Worm (Caenorhabditis elegans): ENCODE measurements around the gene C44H9.4.

The C44H9.4 gene

DNA sequence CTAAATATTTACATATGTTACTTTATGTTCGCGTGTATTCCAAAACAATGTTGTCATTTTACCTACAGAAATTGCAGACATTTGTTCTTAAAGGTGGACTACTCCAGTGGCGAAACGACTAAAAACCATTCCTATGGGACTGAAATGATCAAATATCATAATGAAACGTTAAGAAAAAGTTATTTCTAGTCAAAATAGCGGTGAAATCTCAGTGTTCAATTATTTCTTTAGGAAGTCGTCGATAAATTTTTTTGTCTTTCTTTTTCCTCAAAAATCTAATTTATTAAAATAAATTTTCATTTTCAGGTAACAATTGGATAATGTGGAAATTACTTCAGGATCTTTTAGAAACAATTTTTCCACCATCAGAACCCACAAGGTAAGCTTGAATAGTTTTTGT, at the start of gene C44H9.4:
TSS of gene C44H9.4 (plus strand) at position 301 of the 400 bp plus-strand sequence.
- no peak for TF ChIP-seq nhr-237 (tag; optimal IDR thresholded peaks at IDR 0.05)
- TF ChIP-seq jun-1 (tag; optimal IDR thresholded peaks at IDR 0.05), result no peak
- no peak for TF ChIP-seq lin-39 (tag; optimal IDR thresholded peaks at IDR 0.05)
- no peak for TF ChIP-seq fos-1 (tag; optimal IDR thresholded peaks at IDR 0.05)
- TF ChIP-seq lin-15B (tag; optimal IDR thresholded peaks at IDR 0.05), result no peak
- TF ChIP-seq ztf-4 (tag; optimal IDR thresholded peaks at IDR 0.05), result no peak
- TF ChIP-seq sea-2 (GFP tag; optimal IDR thresholded peaks at IDR 0.05), result no peak

DNA sequence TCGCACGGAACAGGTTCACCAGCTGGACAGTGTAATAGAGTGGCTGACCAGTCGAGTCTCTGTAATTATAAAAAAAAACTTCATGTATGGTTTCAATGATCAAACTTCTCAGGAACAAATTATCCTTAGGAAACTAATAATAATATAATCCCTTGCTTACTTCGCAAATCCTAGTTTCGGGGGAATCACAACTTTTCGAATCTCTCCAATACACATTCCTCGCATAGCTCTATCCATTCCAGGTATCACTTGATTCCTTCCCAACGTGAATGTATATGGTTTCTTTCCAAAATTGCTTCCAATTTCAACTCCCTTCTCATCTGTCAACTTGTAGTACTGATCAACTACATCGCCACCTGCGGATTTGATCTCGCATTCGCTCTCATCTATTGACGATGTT, 49.1 kb upstream of the C44H9.4 start:
- TF ChIP-seq ceh-28 (tag; optimal IDR thresholded peaks at IDR 0.05), result no peak
- no peak for TF ChIP-seq ceh-82 (tag; optimal IDR thresholded peaks at IDR 0.05)
- TF ChIP-seq nhr-43 (tag; optimal IDR thresholded peaks at IDR 0.05; ENCODE audit: poor library complexity, severe bottlenecking), result no peak
- no peak for TF ChIP-seq hmg-11 (tag; optimal IDR thresholded peaks at IDR 0.05)
- no peak for TF ChIP-seq jun-1 (tag; optimal IDR thresholded peaks at IDR 0.05)
- no peak for TF ChIP-seq ztf-4 (tag; optimal IDR thresholded peaks at IDR 0.05)
- no peak for TF ChIP-seq snpc-4 (tag; optimal IDR thresholded peaks at IDR 0.05)
- TF ChIP-seq nhr-77 (tag; optimal IDR thresholded peaks at IDR 0.05), result no peak
- no peak for TF ChIP-seq fos-1 (tag; optimal IDR thresholded peaks at IDR 0.05)
- TF ChIP-seq ceh-9 (tag; optimal IDR thresholded peaks at IDR 0.05), result no peak
- TF ChIP-seq nhr-23 (tag; optimal IDR thresholded peaks at IDR 0.05), result no peak
- TF ChIP-seq nhr-67 (tag; optimal IDR thresholded peaks at IDR 0.05), result no peak
- no peak for TF ChIP-seq eor-1 (tag; optimal IDR thresholded peaks at IDR 0.05)

DNA sequence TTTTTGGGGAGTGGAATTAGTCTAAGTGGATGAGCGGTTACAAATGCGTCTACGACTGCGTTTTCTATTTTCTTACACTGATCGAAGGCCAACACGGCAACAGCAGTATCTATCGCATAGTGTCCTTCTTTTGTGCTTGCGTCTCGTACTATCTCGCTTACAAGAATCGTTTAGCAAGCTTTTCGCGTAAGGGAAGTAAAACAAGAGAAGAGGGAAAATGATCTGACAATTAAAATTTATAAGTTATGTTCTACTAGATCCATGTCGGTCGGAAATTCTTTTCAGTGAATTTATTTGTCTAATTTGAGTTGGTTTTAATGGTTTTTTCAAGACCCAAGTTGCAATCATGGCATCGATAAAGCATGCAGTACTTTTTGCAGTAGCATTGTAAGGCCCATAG, 48.5 kb upstream of the C44H9.4 start, which contains the start of gene fkb-4:
TSS of gene fkb-4 (minus strand) at position 101 of the 400 bp plus-strand sequence.
- peak; percentile 44 for TF ChIP-seq nhr-25 (tag; optimal IDR thresholded peaks at IDR 0.05)
- no peak for TF ChIP-seq unc-39 (tag; optimal IDR thresholded peaks at IDR 0.05)

DNA sequence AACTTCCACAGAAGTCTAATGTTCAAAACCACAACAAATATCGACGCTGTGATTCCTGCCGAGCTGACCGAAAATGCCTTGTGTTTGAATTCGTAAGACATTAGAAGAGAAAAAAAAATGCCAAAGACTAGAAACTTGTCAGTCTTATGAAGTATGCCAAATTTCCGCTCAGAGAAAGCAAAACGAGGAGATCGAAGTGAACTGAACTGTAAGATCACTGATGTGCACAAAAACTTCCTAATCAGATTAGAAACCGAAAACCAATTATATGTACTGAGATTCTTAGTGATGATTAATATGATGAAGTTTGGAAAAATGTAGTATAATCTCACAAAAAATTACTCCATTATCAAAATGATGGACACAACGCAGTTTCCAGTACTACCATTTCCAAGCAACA, 47.0 kb upstream of the C44H9.4 start, which contains the start of gene srbc-44:
TSS of gene srbc-44 (minus strand) at position 101 of the 400 bp plus-strand sequence.
- TF ChIP-seq unc-39 (tag; optimal IDR thresholded peaks at IDR 0.05), result no peak
- no peak for TF ChIP-seq unc-62 (GFP tag; optimal IDR thresholded peaks at IDR 0.05)
- TF ChIP-seq nhr-25 (tag; optimal IDR thresholded peaks at IDR 0.05), result no peak
- TF ChIP-seq fos-1 (tag; optimal IDR thresholded peaks at IDR 0.05), result no peak
- TF ChIP-seq hmg-11 (tag; optimal IDR thresholded peaks at IDR 0.05), result no peak
- TF ChIP-seq eor-1 (tag; optimal IDR thresholded peaks at IDR 0.05), result no peak
- TF ChIP-seq jun-1 (tag; optimal IDR thresholded peaks at IDR 0.05), result no peak
- no peak for TF ChIP-seq ztf-11 (tag; optimal IDR thresholded peaks at IDR 0.05)
- no peak for TF ChIP-seq ztf-4 (tag; optimal IDR thresholded peaks at IDR 0.05)
- TF ChIP-seq nhr-77 (tag; optimal IDR thresholded peaks at IDR 0.05), result no peak
- TF ChIP-seq nhr-28 (tag; optimal IDR thresholded peaks at IDR 0.05), result no peak
- TF ChIP-seq ceh-16 (tag; optimal IDR thresholded peaks at IDR 0.05), result no peak
- no peak for TF ChIP-seq nhr-11 (tag; optimal IDR thresholded peaks at IDR 0.05)
- no peak for TF ChIP-seq snpc-4 (tag; optimal IDR thresholded peaks at IDR 0.05)
- TF ChIP-seq lin-15B (tag; optimal IDR thresholded peaks at IDR 0.05), result no peak
- no peak for TF ChIP-seq lsy-12 (tag; optimal IDR thresholded peaks at IDR 0.05)
- no peak for TF ChIP-seq sea-2 (GFP tag; optimal IDR thresholded peaks at IDR 0.05)
- TF ChIP-seq zag-1 (tag; optimal IDR thresholded peaks at IDR 0.05), result no peak
- no peak for TF ChIP-seq pha-4 (tag; optimal IDR thresholded peaks at IDR 0.05)
- TF ChIP-seq skn-1 (tag; optimal IDR thresholded peaks at IDR 0.05), result no peak

DNA sequence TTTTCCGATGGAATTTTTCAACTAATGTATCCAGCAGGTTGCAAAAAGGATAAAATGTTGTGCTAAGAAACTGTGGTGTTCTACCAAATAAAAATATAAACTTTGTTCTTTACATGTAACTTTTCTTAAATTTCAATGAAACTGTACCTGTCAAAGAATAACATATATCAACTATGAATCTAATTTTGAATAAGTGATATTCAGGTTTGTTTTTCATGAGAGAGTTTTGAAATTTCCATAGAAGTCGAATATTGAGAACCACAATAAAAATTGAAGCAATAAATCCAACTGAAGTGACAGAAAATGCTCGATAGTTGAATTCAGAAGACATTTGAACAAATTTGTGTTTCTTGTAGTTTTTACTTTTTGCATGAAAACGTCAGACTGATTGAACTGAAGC, 45.3 kb upstream of the C44H9.4 start, which contains the start of gene srbc-43:
TSS of gene srbc-43 (minus strand) at position 331 of the 400 bp plus-strand sequence.
- TF ChIP-seq nhr-237 (tag; optimal IDR thresholded peaks at IDR 0.05), result no peak
- no peak for TF ChIP-seq nhr-11 (tag; optimal IDR thresholded peaks at IDR 0.05)
- TF ChIP-seq ama-1 (optimal IDR thresholded peaks at IDR 0.05), result no peak
- no peak for TF ChIP-seq nfya-1 (tag; optimal IDR thresholded peaks at IDR 0.05; ENCODE audit: insufficient read depth)
- TF ChIP-seq egl-5 (tag; optimal IDR thresholded peaks at IDR 0.05), result no peak

DNA sequence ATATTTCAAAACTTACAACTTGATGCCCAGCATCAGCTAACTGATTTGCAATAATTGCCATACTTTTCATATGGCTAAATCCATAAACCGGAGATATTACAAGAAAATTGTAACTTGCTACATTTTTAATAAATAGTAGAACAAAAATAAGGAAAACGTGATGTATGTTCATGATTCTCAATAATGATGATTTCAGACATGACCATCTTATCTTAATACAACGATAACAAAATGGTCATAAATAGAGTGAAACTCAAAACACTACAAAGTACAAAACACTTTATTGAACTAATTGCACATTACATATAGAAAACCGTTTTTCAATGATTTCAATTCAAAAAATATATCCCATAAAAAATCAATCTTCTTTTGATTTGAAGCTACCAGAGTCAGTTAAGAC, 42.7 kb upstream of the C44H9.4 start, which contains the start of gene ugt-5:
TSS of gene ugt-5 (minus strand) at position 214 of the 400 bp plus-strand sequence.
- TF ChIP-seq snpc-4 (tag; optimal IDR thresholded peaks at IDR 0.05) (no peak), elt-2 (tag; optimal IDR thresholded peaks at IDR 0.05) (peak; percentile 52), skn-1 (tag; optimal IDR thresholded peaks at IDR 0.05) (peak; percentile 68), nhr-237 (tag; optimal IDR thresholded peaks at IDR 0.05) (no peak), ama-1 (optimal IDR thresholded peaks at IDR 0.05) (no peak), pqm-1 (tag; optimal IDR thresholded peaks at IDR 0.05) (peak; percentile 86)

Data from whole organism, L3 larva.